Worm (Caenorhabditis elegans) whole organism, L2 larva: ENCODE measurements around the gene hum-5.

Source experiments
- C34F6.9 ChIP-seq: fragments of 150-350 bp; optimal IDR thresholded peaks from 2 replicates; lab custom pipeline; 2014; ENCODE audit warnings: missing biosample characterization, missing genetic modification characterization
- F13H6.1 ChIP-seq: sonication (generic microtip); optimal IDR thresholded peaks from 2 replicates; lab custom pipeline; 2016; ENCODE audit warnings: missing genetic modification characterization, missing compliant biosample characterization
- R02D3.7 ChIP-seq: fragments of 150-350 bp; optimal IDR thresholded peaks from 2 replicates; lab custom pipeline; 2014; ENCODE audit warnings: missing biosample characterization, missing genetic modification characterization
- ZK546.5 ChIP-seq: sonication (generic microtip); optimal IDR thresholded peaks from 2 replicates; lab custom pipeline; 2017; ENCODE audit warnings: missing biosample characterization, missing genetic modification characterization
- alr-1 ChIP-seq: fragments of 150-350 bp; optimal IDR thresholded peaks from 2 replicates; lab custom pipeline; 2014; ENCODE audit warnings: missing biosample characterization, missing genetic modification characterization
- aly-2 ChIP-seq: fragments of 150-350 bp; optimal IDR thresholded peaks from 2 replicates; lab custom pipeline; 2014; ENCODE audit warnings: missing biosample characterization, missing genetic modification characterization
- blmp-1 ChIP-seq: sonication (generic microtip); optimal IDR thresholded peaks from 2 replicates; lab custom pipeline; 2017; ENCODE audit warnings: missing genetic modification characterization, mild to moderate bottlenecking, missing compliant biosample characterization, antibody characterized with exemption, moderate library complexity; ENCODE audit not compliant: insufficient read depth
- ceh-16 ChIP-seq: fragments of 150-350 bp; optimal IDR thresholded peaks from 2 replicates; lab custom pipeline; 2014; ENCODE audit warnings: missing biosample characterization, missing genetic modification characterization
- crh-2 ChIP-seq: sonication (generic microtip); optimal IDR thresholded peaks from 2 replicates; lab custom pipeline; 2017; ENCODE audit warnings: missing biosample characterization, missing genetic modification characterization
- dmd-4 ChIP-seq: sonication (generic microtip); optimal IDR thresholded peaks from 2 replicates; lab custom pipeline; 2017; ENCODE audit warnings: missing biosample characterization, missing genetic modification characterization
- egl-27 ChIP-seq: sonication (generic microtip); optimal IDR thresholded peaks from 3 replicates; lab custom pipeline; 2017; ENCODE audit warnings: missing biosample characterization, missing genetic modification reagents, missing genetic modification characterization
- elt-1 ChIP-seq: fragments of 150-350 bp; optimal IDR thresholded peaks from 2 replicates; lab custom pipeline; 2014; ENCODE audit warnings: missing biosample characterization, missing genetic modification characterization
- elt-3 ChIP-seq: sonication (generic microtip); optimal IDR thresholded peaks from 2 replicates; lab custom pipeline; 2017; ENCODE audit warnings: missing biosample characterization, missing genetic modification characterization
- fos-1 ChIP-seq: fragments of 150-350 bp; optimal IDR thresholded peaks from 2 replicates; lab custom pipeline; 2014; ENCODE audit warnings: missing biosample characterization, missing genetic modification characterization
- gmeb-1 ChIP-seq: fragments of 150-350 bp; optimal IDR thresholded peaks from 2 replicates; lab custom pipeline; 2014; ENCODE audit warnings: missing biosample characterization, missing genetic modification characterization
- lin-11 ChIP-seq: fragments of 150-350 bp; sonication (generic microtip); optimal IDR thresholded peaks from 2 replicates; lab custom pipeline; 2014; ENCODE audit warnings: missing biosample characterization, missing genetic modification characterization, inconsistent platforms, mixed read lengths
- lin-13 ChIP-seq: fragments of 150-350 bp; optimal IDR thresholded peaks from 2 replicates; lab custom pipeline; 2014; ENCODE audit warnings: missing biosample characterization, missing genetic modification reagents, missing genetic modification characterization
- lin-39 ChIP-seq: fragments of 150-350 bp; optimal IDR thresholded peaks from 2 replicates; lab custom pipeline; 2014; ENCODE audit warnings: missing biosample characterization, missing genetic modification reagents, missing genetic modification characterization
- lsy-2 ChIP-seq, 2 experiments: fragments of 150-350 bp in 1 of 2; sonication (generic microtip) in 1 of 2; optimal IDR thresholded peaks; 2 replicates each; lab custom pipeline; 2014 to 2017; ENCODE audit warnings: missing biosample characterization in 2 of 2, missing genetic modification characterization in 2 of 2
- mab-5 ChIP-seq: fragments of 150-350 bp; optimal IDR thresholded peaks from 2 replicates; lab custom pipeline; 2014; ENCODE audit warnings: missing biosample characterization, missing genetic modification characterization
- mbf-1 ChIP-seq: sonication (generic microtip); optimal IDR thresholded peaks from 2 replicates; lab custom pipeline; 2017; ENCODE audit warnings: missing biosample characterization, missing genetic modification characterization
- mdl-1 ChIP-seq, 2 experiments: fragments of 150-350 bp in 1 of 2; sonication (generic microtip) in 1 of 2; optimal IDR thresholded peaks; 2 replicates each; lab custom pipeline; 2017; ENCODE audit warnings: missing biosample characterization in 2 of 2, missing genetic modification characterization in 2 of 2
- nhr-10 ChIP-seq: sonication (generic microtip); optimal IDR thresholded peaks from 2 replicates; lab custom pipeline; 2017; ENCODE audit warnings: missing biosample characterization, missing genetic modification characterization
- nhr-12 ChIP-seq: fragments of 150-350 bp; optimal IDR thresholded peaks from 2 replicates; lab custom pipeline; 2014; ENCODE audit warnings: missing biosample characterization, missing genetic modification characterization
- nhr-129 ChIP-seq: fragments of 150-350 bp; optimal IDR thresholded peaks from 2 replicates; lab custom pipeline; 2014; ENCODE audit warnings: missing biosample characterization, missing genetic modification characterization
- nhr-21 ChIP-seq: fragments of 150-350 bp; optimal IDR thresholded peaks from 2 replicates; lab custom pipeline; 2014; ENCODE audit warnings: missing biosample characterization, missing genetic modification characterization
- nhr-23 ChIP-seq: fragments of 150-350 bp; optimal IDR thresholded peaks from 2 replicates; lab custom pipeline; 2014; ENCODE audit warnings: missing biosample characterization, missing genetic modification reagents, missing genetic modification characterization
- nhr-237 ChIP-seq: fragments of 150-350 bp; optimal IDR thresholded peaks from 2 replicates; lab custom pipeline; 2014; ENCODE audit warnings: missing biosample characterization, missing genetic modification characterization
- nhr-25 ChIP-seq: fragments of 150-350 bp; sonication (generic microtip); optimal IDR thresholded peaks from 3 replicates; lab custom pipeline; 2014; ENCODE audit warnings: missing biosample characterization, missing genetic modification characterization
- nhr-77 ChIP-seq: fragments of 150-350 bp; optimal IDR thresholded peaks from 2 replicates; lab custom pipeline; 2014; ENCODE audit warnings: missing biosample characterization, missing genetic modification characterization
- peb-1 ChIP-seq: fragments of 150-350 bp; optimal IDR thresholded peaks from 2 replicates; lab custom pipeline; 2014; ENCODE audit warnings: missing biosample characterization, missing genetic modification characterization
- sem-4 ChIP-seq: fragments of 150-350 bp; optimal IDR thresholded peaks from 2 replicates; lab custom pipeline; 2014; ENCODE audit warnings: missing biosample characterization, missing genetic modification reagents, missing genetic modification characterization
- skn-1 ChIP-seq: sonication (generic microtip); optimal IDR thresholded peaks from 2 replicates; lab custom pipeline; 2017; ENCODE audit warnings: missing biosample characterization, missing genetic modification characterization
- sma-3 ChIP-seq: sonication (generic microtip); optimal IDR thresholded peaks from 2 replicates; lab custom pipeline; 2016; ENCODE audit warnings: missing genetic modification reagents, missing genetic modification characterization, missing compliant biosample characterization
- sma-9 ChIP-seq, 2 experiments: fragments of 150-350 bp in 1 of 2; sonication (generic microtip) in 1 of 2; optimal IDR thresholded peaks; 2 replicates each; lab custom pipeline; 2014 to 2016; ENCODE audit warnings: missing genetic modification characterization in 2 of 2, mild to moderate bottlenecking in 1 of 2, missing biosample characterization in 1 of 2, missing compliant biosample characterization in 1 of 2, missing genetic modification reagents in 1 of 2, moderate library complexity in 1 of 2
- snpc-4 ChIP-seq: fragments of 150-350 bp; optimal IDR thresholded peaks from 2 replicates; lab custom pipeline; 2014; ENCODE audit warnings: missing biosample characterization, missing genetic modification characterization
- unc-39 ChIP-seq: fragments of 150-350 bp; optimal IDR thresholded peaks from 2 replicates; lab custom pipeline; 2014; ENCODE audit warnings: missing biosample characterization, missing genetic modification characterization
- unc-55 ChIP-seq: fragments of 150-350 bp; sonication (generic microtip); optimal IDR thresholded peaks from 3 replicates; lab custom pipeline; 2014; ENCODE audit warnings: missing biosample characterization, missing genetic modification reagents, missing genetic modification characterization
- unc-62 ChIP-seq: fragments of 150-350 bp; optimal IDR thresholded peaks from 2 replicates; lab custom pipeline; 2014; ENCODE audit warnings: missing biosample characterization, missing genetic modification reagents, missing genetic modification characterization
- zag-1 ChIP-seq: fragments of 150-350 bp; optimal IDR thresholded peaks from 2 replicates; lab custom pipeline; 2014; ENCODE audit warnings: missing biosample characterization, missing genetic modification characterization
- ztf-1 ChIP-seq: fragments of 200-800 bp; sonication (Bioruptor generic); conservative IDR thresholded peaks from 2 replicates; pipeline ENCODE4 v1.3.6; 2022; ENCODE audit warnings: missing genetic modification characterization, missing compliant biosample characterization
- ztf-11 ChIP-seq: sonication (generic microtip); optimal IDR thresholded peaks from 2 replicates; lab custom pipeline; 2017; ENCODE audit warnings: missing biosample characterization, missing genetic modification characterization
- ztf-4 ChIP-seq: fragments of 150-350 bp; optimal IDR thresholded peaks from 2 replicates; lab custom pipeline; 2014; ENCODE audit warnings: missing biosample characterization, missing genetic modification characterization

Gene hum-5

DNA sequence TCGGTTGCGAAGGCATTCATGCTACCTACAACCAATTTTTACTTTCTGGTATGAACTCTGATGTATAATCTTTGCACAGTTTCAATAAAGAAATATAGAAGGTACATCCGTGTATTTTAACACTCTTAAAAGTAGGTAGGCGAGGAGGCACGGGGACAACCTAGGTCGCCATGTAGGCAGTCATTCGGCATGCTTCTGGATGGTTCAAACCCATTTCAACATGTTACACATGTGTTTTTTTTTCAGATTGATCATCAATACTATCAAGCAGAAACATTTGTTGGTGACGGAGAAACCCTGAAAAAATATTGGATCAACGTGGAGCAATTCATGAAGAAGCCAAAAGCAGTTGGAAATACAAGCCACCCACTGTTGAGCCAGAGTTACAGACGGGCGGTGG, 29.6 kb downstream of the hum-5 start:
- no peak for TF ChIP-seq mbf-1 (tag; lab: Kevin White, UChicago)
- TF ChIP-seq nhr-10 = no peak
- TF ChIP-seq R02D3.7 (tag; lab: Kevin White, UChicago) = no peak
- TF ChIP-seq nhr-237 = no peak

DNA sequence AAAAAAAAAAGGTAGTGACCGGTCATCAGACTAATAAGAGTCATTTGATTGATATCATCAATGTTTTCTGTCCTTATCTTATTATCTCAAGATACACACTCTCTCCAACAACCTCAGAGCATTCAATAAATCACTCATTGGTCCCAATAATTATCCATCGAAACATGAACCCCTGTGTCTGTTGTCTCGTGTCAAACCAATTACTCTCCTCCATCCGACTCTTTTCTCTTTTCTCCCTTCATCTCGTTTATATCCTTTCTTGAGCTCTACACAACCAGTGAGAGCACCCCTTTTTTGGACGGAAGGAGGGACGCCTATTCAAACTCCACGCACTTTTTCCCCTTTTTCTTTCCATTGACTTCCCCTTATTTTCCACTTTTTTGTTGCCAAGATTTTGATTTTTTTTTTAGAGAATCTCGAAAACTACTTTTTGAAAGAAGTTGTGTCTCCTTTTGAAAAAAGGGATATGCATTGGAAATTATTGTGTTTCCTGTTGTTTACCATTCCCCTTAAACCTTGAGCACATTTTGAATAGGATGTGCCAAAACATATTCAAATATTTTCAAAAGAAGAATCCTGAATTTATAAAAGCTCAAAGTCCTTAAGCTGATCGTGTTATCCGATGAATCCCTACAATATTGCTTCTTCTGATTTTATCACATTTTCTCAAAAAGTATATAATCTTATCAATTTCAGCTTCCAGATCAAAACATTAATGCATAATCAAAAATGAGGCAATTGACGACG, 31.0 kb downstream of the hum-5 start, which contains the start of gene pxd-1:
Gene pxd-1, plus strand, starts transcription at position 697 of the 747 bp plus-strand sequence.
- TF ChIP-seq zag-1 (tag; lab: Kevin White, UChicago) = no peak
- TF ChIP-seq ztf-11 (tag; lab: Kevin White, UChicago) = no peak
- TF ChIP-seq C34F6.9 (tag; lab: Kevin White, UChicago) = peak; percentile 49
- TF ChIP-seq nhr-25 (tag; lab: Kevin White, UChicago) = no peak
- TF ChIP-seq aly-2 (tag; lab: Kevin White, UChicago) = no peak
- TF ChIP-seq nhr-10 = no peak
- TF ChIP-seq unc-62 (GFP tag; lab: Kevin White, UChicago) = no peak
- peak; percentile 75 for TF ChIP-seq mab-5 (tag; lab: Kevin White, UChicago)
- TF ChIP-seq ZK546.5 (tag; lab: Kevin White, UChicago) = no peak
- no peak for TF ChIP-seq nhr-21 (tag; lab: Kevin White, UChicago)
- TF ChIP-seq sma-9 (GFP tag; optimal IDR thresholded peaks at IDR 0.05; lab: Kevin White, UChicago) = peak; percentile 64
- no peak for TF ChIP-seq sma-9 (tag; optimal IDR thresholded peaks at IDR 0.05; lab: Kevin White, UChicago)
- no peak for TF ChIP-seq elt-1
- no peak for TF ChIP-seq mdl-1 (tag; optimal IDR thresholded peaks at IDR 0.05; lab: Kevin White, UChicago)
- peak; percentile 65 for TF ChIP-seq sem-4 (tag; lab: Kevin White, UChicago)
- no peak for TF ChIP-seq unc-55 (GFP tag; lab: Kevin White, UChicago)
- peak; percentile 11 to 53 for TF ChIP-seq lsy-2 (tag; optimal IDR thresholded peaks at IDR 0.05; lab: Kevin White, UChicago)
- peak; percentile 29 for TF ChIP-seq F13H6.1 (tag; lab: Kevin White, UChicago)
- TF ChIP-seq nhr-129 (tag; lab: Kevin White, UChicago) = peak; percentile 56
- no peak for TF ChIP-seq peb-1
- no peak for TF ChIP-seq lin-11 (tag; lab: Kevin White, UChicago)
- TF ChIP-seq lin-13 (GFP tag; lab: Kevin White, UChicago) = no peak
- TF ChIP-seq ztf-1 (GFP tag; lab: Robert Waterston, UW) = no peak
- TF ChIP-seq crh-2 (tag; lab: Kevin White, UChicago) = peak; percentile 0
- no peak for TF ChIP-seq skn-1 (tag; lab: Kevin White, UChicago)
- no peak for TF ChIP-seq nhr-77 (tag; lab: Kevin White, UChicago)

DNA sequence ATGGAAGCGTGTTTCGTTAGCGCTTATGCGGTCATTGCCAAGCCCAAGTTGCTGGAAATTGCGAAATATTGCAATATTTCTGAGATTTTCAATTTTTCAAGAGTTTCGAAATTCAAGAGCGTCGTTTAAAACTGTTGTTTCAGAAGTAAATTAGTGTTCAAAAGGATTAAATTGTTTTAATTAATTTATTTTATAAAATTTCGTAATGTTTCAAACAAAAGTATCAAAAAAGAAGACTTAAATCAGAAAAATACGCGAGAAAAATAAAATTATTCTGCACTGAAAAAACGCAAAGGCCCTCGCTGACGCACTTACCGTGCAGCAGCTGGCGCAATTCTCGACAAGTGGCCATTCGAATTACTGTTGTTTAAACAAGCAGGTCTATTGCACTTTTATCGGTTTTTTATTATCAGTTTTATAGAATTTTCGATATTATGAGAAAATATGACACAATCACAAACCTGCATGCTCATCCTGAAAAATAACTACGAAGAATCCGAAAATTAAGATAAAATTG, 32.5 kb downstream of the hum-5 start, which contains the start of gene tif-1A:
Gene tif-1A, minus strand, starts transcription at position 51 of the 517 bp plus-strand sequence.
- peak; percentile 96 for TF ChIP-seq fos-1
- peak; percentile 34 for TF ChIP-seq blmp-1 (tag; lab: Kevin White, UChicago)
- TF ChIP-seq unc-55 (GFP tag; lab: Kevin White, UChicago) = peak; percentile 82
- TF ChIP-seq lsy-2 (tag; optimal IDR thresholded peaks at IDR 0.05; lab: Kevin White, UChicago) = peak; percentile 81 to 92
- TF ChIP-seq elt-3 = no peak
- TF ChIP-seq gmeb-1 (tag; lab: Kevin White, UChicago) = peak; percentile 90
- TF ChIP-seq C34F6.9 (tag; lab: Kevin White, UChicago) = peak; percentile 90
- peak; percentile 19 for TF ChIP-seq zag-1 (tag; lab: Kevin White, UChicago)
- peak; percentile 15 for TF ChIP-seq nhr-77 (tag; lab: Kevin White, UChicago)
- TF ChIP-seq alr-1 (tag; lab: Kevin White, UChicago) = no peak
- TF ChIP-seq dmd-4 (tag; lab: Kevin White, UChicago) = no peak
- TF ChIP-seq R02D3.7 (tag; lab: Kevin White, UChicago) = no peak
- TF ChIP-seq ztf-1 (GFP tag; lab: Robert Waterston, UW) = no peak
- peak; percentile 85 for TF ChIP-seq sma-3
- peak; percentile 23 for TF ChIP-seq nhr-12
- TF ChIP-seq lin-11 (tag; lab: Kevin White, UChicago) = peak; percentile 8
- no peak for TF ChIP-seq lin-39 (tag; lab: Kevin White, UChicago)
- peak; percentile 73 for TF ChIP-seq lin-13 (GFP tag; lab: Kevin White, UChicago)
- no peak for TF ChIP-seq peb-1
- no peak for TF ChIP-seq nhr-237
- TF ChIP-seq sma-9 (GFP tag; optimal IDR thresholded peaks at IDR 0.05; lab: Kevin White, UChicago) = peak; percentile 85
- TF ChIP-seq sma-9 (tag; optimal IDR thresholded peaks at IDR 0.05; lab: Kevin White, UChicago) = no peak
- no peak for TF ChIP-seq aly-2 (tag; lab: Kevin White, UChicago)
- no peak for TF ChIP-seq ztf-11 (tag; lab: Kevin White, UChicago)
- no peak for TF ChIP-seq elt-1
- TF ChIP-seq mbf-1 (tag; lab: Kevin White, UChicago) = no peak
- no peak for TF ChIP-seq nhr-23 (tag; lab: Kevin White, UChicago)
- no peak for TF ChIP-seq ceh-16 (tag; lab: Kevin White, UChicago)
- peak; percentile 73 for TF ChIP-seq snpc-4 (tag; lab: Kevin White, UChicago)
- no peak for TF ChIP-seq ZK546.5 (tag; lab: Kevin White, UChicago)
- TF ChIP-seq nhr-10 = peak; percentile 12
- no peak for TF ChIP-seq unc-39
- TF ChIP-seq F13H6.1 (tag; lab: Kevin White, UChicago) = peak; percentile 84
- TF ChIP-seq mab-5 (tag; lab: Kevin White, UChicago) = peak; percentile 70
- TF ChIP-seq egl-27 (tag; lab: Kevin White, UChicago) = peak; percentile 20
- TF ChIP-seq skn-1 (tag; lab: Kevin White, UChicago) = peak; percentile 61
- TF ChIP-seq mdl-1 (tag; optimal IDR thresholded peaks at IDR 0.05; lab: Kevin White, UChicago) = peak in 1 of 2 experiments; percentile 9
- no peak for TF ChIP-seq ztf-4 (tag; lab: Kevin White, UChicago)
- TF ChIP-seq crh-2 (tag; lab: Kevin White, UChicago) = peak; percentile 75
- TF ChIP-seq nhr-21 (tag; lab: Kevin White, UChicago) = peak; percentile 72
